Worm (Caenorhabditis elegans) whole organism, mixed stage, embryonic: ENCODE data around the gene ceeh-1.

Source experiments
- M03D4.4 ChIP-seq: sonication (generic microtip); optimal IDR thresholded peaks from 2 replicates; lab custom pipeline; 2017; ENCODE audit warnings: mild to moderate bottlenecking, missing genetic modification characterization, missing compliant biosample characterization
- bed-3 ChIP-seq: fragments of 200-800 bp; sonication (Bioruptor generic); optimal IDR thresholded peaks from 3 replicates; lab custom pipeline; 2018; ENCODE audit warnings: mild to moderate bottlenecking, missing genetic modification characterization, moderate library complexity, missing compliant biosample characterization
- blmp-1 ChIP-seq: fragments of 150-350 bp; optimal IDR thresholded peaks from 2 replicates; lab custom pipeline; 2014; ENCODE audit warnings: missing biosample characterization, missing genetic modification characterization
- ceh-39 ChIP-seq: fragments of 150-350 bp; optimal IDR thresholded peaks from 2 replicates; lab custom pipeline; 2014; ENCODE audit warnings: missing biosample characterization, missing genetic modification characterization
- ceh-83 ChIP-seq: fragments of 200-800 bp; sonication (Bioruptor generic); optimal IDR thresholded peaks from 2 replicates; lab custom pipeline; 2018; ENCODE audit warnings: mild to moderate bottlenecking, missing genetic modification characterization, missing compliant biosample characterization
- ces-1 ChIP-seq: fragments of 150-350 bp; optimal IDR thresholded peaks from 2 replicates; lab custom pipeline; 2014; ENCODE audit warnings: missing biosample characterization, missing genetic modification reagents, missing genetic modification characterization
- cnd-1 ChIP-seq: fragments of 200-800 bp; sonication (Bioruptor generic); optimal IDR thresholded peaks from 2 replicates; lab custom pipeline; 2018; ENCODE audit warnings: mild to moderate bottlenecking, missing genetic modification characterization, missing compliant biosample characterization
- drap-1 ChIP-seq: fragments of 200-800 bp; sonication (Bioruptor generic); optimal IDR thresholded peaks from 3 replicates; lab custom pipeline; 2018; ENCODE audit warnings: mild to moderate bottlenecking, missing genetic modification characterization, missing compliant biosample characterization
- elt-1 ChIP-seq: sonication (generic microtip); optimal IDR thresholded peaks from 2 replicates; lab custom pipeline; 2017; ENCODE audit warnings: missing genetic modification characterization, mild to moderate bottlenecking, missing compliant biosample characterization, antibody characterized with exemption, moderate library complexity, borderline replicate concordance; ENCODE audit not compliant: insufficient read depth
- elt-3 ChIP-seq: fragments of 150-350 bp; optimal IDR thresholded peaks from 2 replicates; lab custom pipeline; 2014; ENCODE audit warnings: missing biosample characterization, missing genetic modification characterization
- flh-1 ChIP-seq: fragments of 200-800 bp; sonication (Bioruptor generic); optimal IDR thresholded peaks from 2 replicates; lab custom pipeline; 2018; ENCODE audit warnings: mild to moderate bottlenecking, missing genetic modification characterization, moderate library complexity, missing compliant biosample characterization
- ham-2 ChIP-seq: fragments of 200-800 bp; sonication (Bioruptor generic); optimal IDR thresholded peaks from 2 replicates; lab custom pipeline; 2018; ENCODE audit warnings: mild to moderate bottlenecking, missing genetic modification characterization, missing compliant biosample characterization
- hlh-1 ChIP-seq: fragments of 150-350 bp; optimal IDR thresholded peaks from 2 replicates; lab custom pipeline; 2014; ENCODE audit warnings: missing biosample characterization, missing genetic modification reagents, missing genetic modification characterization
- lin-32 ChIP-seq: fragments of 200-800 bp; sonication (Bioruptor generic); optimal IDR thresholded peaks from 2 replicates; lab custom pipeline; 2018; ENCODE audit warnings: mild to moderate bottlenecking, missing genetic modification characterization, missing compliant biosample characterization
- lsy-2 ChIP-seq: fragments of 150-350 bp; optimal IDR thresholded peaks from 2 replicates; lab custom pipeline; 2014; ENCODE audit warnings: missing biosample characterization, missing genetic modification characterization
- mab-5 ChIP-seq: fragments of 150-350 bp; optimal IDR thresholded peaks from 2 replicates; lab custom pipeline; 2014; ENCODE audit warnings: missing biosample characterization, missing genetic modification characterization
- mls-2 ChIP-seq: sonication (generic microtip); optimal IDR thresholded peaks from 2 replicates; lab custom pipeline; 2016; ENCODE audit warnings: mild to moderate bottlenecking, missing genetic modification characterization, moderate library complexity, missing compliant biosample characterization
- nhr-12 ChIP-seq: fragments of 150-350 bp; optimal IDR thresholded peaks from 2 replicates; lab custom pipeline; 2014; ENCODE audit warnings: missing biosample characterization, missing genetic modification characterization
- nhr-2 ChIP-seq: fragments of 150-350 bp; optimal IDR thresholded peaks from 2 replicates; lab custom pipeline; 2014; ENCODE audit warnings: missing biosample characterization, missing genetic modification characterization
- nhr-237 ChIP-seq: fragments of 150-350 bp; optimal IDR thresholded peaks from 2 replicates; lab custom pipeline; 2014; ENCODE audit warnings: missing biosample characterization, missing genetic modification characterization
- nhr-28 ChIP-seq: fragments of 150-350 bp; optimal IDR thresholded peaks from 2 replicates; lab custom pipeline; 2014; ENCODE audit warnings: missing biosample characterization, missing genetic modification characterization
- nhr-76 ChIP-seq: sonication (generic microtip); optimal IDR thresholded peaks from 2 replicates; lab custom pipeline; 2017; ENCODE audit warnings: missing biosample characterization, missing genetic modification characterization
- pha-4 ChIP-seq: fragments of 150-350 bp; optimal IDR thresholded peaks from 2 replicates; lab custom pipeline; 2018; ENCODE audit warnings: missing biosample characterization, missing genetic modification reagents, missing genetic modification characterization
- snpc-4 ChIP-seq: fragments of 150-350 bp; optimal IDR thresholded peaks from 2 replicates; lab custom pipeline; 2014; ENCODE audit warnings: missing biosample characterization, missing genetic modification characterization
- sptf-1 ChIP-seq: sonication (generic microtip); optimal IDR thresholded peaks from 2 replicates; lab custom pipeline; 2017; ENCODE audit warnings: mild to moderate bottlenecking, missing genetic modification characterization, moderate library complexity, missing compliant biosample characterization
- tbx-8 ChIP-seq: fragments of 200-800 bp; sonication (Bioruptor generic); optimal IDR thresholded peaks from 2 replicates; lab custom pipeline; 2018; ENCODE audit warnings: mild to moderate bottlenecking, missing genetic modification characterization, moderate library complexity, missing compliant biosample characterization
- unc-120 ChIP-seq: sonication (generic microtip); optimal IDR thresholded peaks from 2 replicates; lab custom pipeline; 2017; ENCODE audit warnings: missing genetic modification characterization, missing compliant biosample characterization; ENCODE audit not compliant: poor library complexity, severe bottlenecking
- unc-39 ChIP-seq: fragments of 150-350 bp; optimal IDR thresholded peaks from 2 replicates; lab custom pipeline; 2014; ENCODE audit warnings: missing biosample characterization, missing genetic modification characterization
- unc-62 ChIP-seq: fragments of 150-350 bp; optimal IDR thresholded peaks from 2 replicates; lab custom pipeline; 2014; ENCODE audit warnings: missing biosample characterization, missing genetic modification reagents, missing genetic modification characterization
- zip-8 ChIP-seq: fragments of 150-350 bp; optimal IDR thresholded peaks from 2 replicates; lab custom pipeline; 2014; ENCODE audit warnings: missing biosample characterization, missing genetic modification characterization

ceeh-1 gene

ce11 chrIII:811544-811943 lies 20.5 kb downstream of the ceeh-1 start, which contains the start of gene daf-7:
daf-7 (plus strand) TSS chrIII:811844.
- TF ChIP-seq nhr-237 (tag; lab: Kevin White, UChicago) (no peak), M03D4.4 (tag; lab: Kevin White, UChicago) (no peak), drap-1 (GFP tag; lab: Kevin White, UChicago) (no peak), nhr-76 (tag; lab: Kevin White, UChicago) (no peak), unc-62 (GFP tag; lab: Kevin White, UChicago) (no peak), elt-1 (tag; lab: Kevin White, UChicago) (no peak), cnd-1 (tag; lab: Kevin White, UChicago) (no peak), hlh-1 (tag; lab: Kevin White, UChicago) (no peak), snpc-4 (tag; lab: Kevin White, UChicago) (no peak), unc-120 (tag; lab: Kevin White, UChicago) (no peak), nhr-28 (tag; lab: Kevin White, UChicago) (no peak), nhr-12 (tag; lab: Kevin White, UChicago) (no peak), sptf-1 (tag; lab: Kevin White, UChicago) (no peak), ham-2 (GFP tag; lab: Kevin White, UChicago) (no peak), mls-2 (tag; lab: Kevin White, UChicago) (no peak), elt-3 (tag; lab: Kevin White, UChicago) (no peak), nhr-2 (tag; lab: Kevin White, UChicago) (no peak), ceh-83 (no peak), blmp-1 (tag; lab: Kevin White, UChicago) (no peak), mab-5 (tag; lab: Kevin White, UChicago) (no peak)

- TF ChIP-seq zip-8 (tag; lab: Kevin White, UChicago) (no peak), unc-62 (GFP tag; lab: Kevin White, UChicago) (no peak), cnd-1 (tag; lab: Kevin White, UChicago) (no peak)
Measured at ce11 chrIII:802041-802440, 30.0 kb downstream of the ceeh-1 start.

- TF ChIP-seq snpc-4 (tag; lab: Kevin White, UChicago) (no peak), ham-2 (GFP tag; lab: Kevin White, UChicago) (no peak), bed-3 (no peak), cnd-1 (tag; lab: Kevin White, UChicago) (no peak), lsy-2 (no peak), blmp-1 (tag; lab: Kevin White, UChicago) (no peak), ceh-39 (no peak), lin-32 (GFP tag; lab: Kevin White, UChicago) (no peak), unc-120 (tag; lab: Kevin White, UChicago) (no peak), flh-1 (GFP tag; lab: Kevin White, UChicago) (no peak), ceh-83 (no peak), pha-4 (tag; lab: Kevin White, UChicago) (no peak), hlh-1 (tag; lab: Kevin White, UChicago) (no peak), nhr-2 (tag; lab: Kevin White, UChicago) (no peak), nhr-12 (tag; lab: Kevin White, UChicago) (no peak), nhr-76 (tag; lab: Kevin White, UChicago) (no peak), ces-1 (GFP tag; lab: Kevin White, UChicago) (no peak), unc-62 (GFP tag; lab: Kevin White, UChicago) (no peak)
- TF ChIP-seq, all 35 proteins: peak for 0
Measured at ce11 chrIII:797507-797906, 34.6 kb downstream of the ceeh-1 start.

ce11 chrIII:794984-795596 lies 37.0 kb downstream of the ceeh-1 start, which contains the start of gene trpp-11:
trpp-11 (plus strand) TSS chrIII:795136.
- TF ChIP-seq nhr-12 (tag; lab: Kevin White, UChicago) (no peak), unc-39 (tag; lab: Kevin White, UChicago) (no peak), unc-120 (tag; lab: Kevin White, UChicago) (no peak), ces-1 (GFP tag; lab: Kevin White, UChicago) (no peak), blmp-1 (tag; lab: Kevin White, UChicago) (no peak), nhr-28 (tag; lab: Kevin White, UChicago) (no peak), drap-1 (GFP tag; lab: Kevin White, UChicago) (no peak)

ce11 chrIII:794000-794399 lies 38.1 kb downstream of the ceeh-1 start, which contains the start of gene rps-29:
rps-29 (plus strand) TSS chrIII:794300.
- TF ChIP-seq tbx-8 (GFP tag; lab: Kevin White, UChicago) (no peak), ham-2 (GFP tag; lab: Kevin White, UChicago) (no peak), unc-39 (tag; lab: Kevin White, UChicago) (no peak), elt-1 (tag; lab: Kevin White, UChicago) (no peak), sptf-1 (tag; lab: Kevin White, UChicago) (no peak)
